Worm (Caenorhabditis elegans) whole organism, L4/young adult: Measurements from ENCODE around the gene tsp-17.

Experiments used
- W03F9.2 ChIP-seq: fragments of 150-350 bp; optimal IDR thresholded peaks from 2 replicates; lab custom pipeline; 2014; ENCODE audit warnings: missing biosample characterization, missing genetic modification characterization
- dao-5 ChIP-seq: sonication (generic microtip); optimal IDR thresholded peaks from 2 replicates; lab custom pipeline; 2016; ENCODE audit warnings: missing genotype, missing genetic modification characterization, moderate library complexity, missing compliant biosample characterization
- him-1 ChIP-seq: sonication (generic microtip); optimal IDR thresholded peaks from 2 replicates; lab custom pipeline; 2016; ENCODE audit warnings: missing genotype, missing genetic modification reagents, missing genetic modification characterization, missing compliant biosample characterization

tsp-17 gene

DNA sequence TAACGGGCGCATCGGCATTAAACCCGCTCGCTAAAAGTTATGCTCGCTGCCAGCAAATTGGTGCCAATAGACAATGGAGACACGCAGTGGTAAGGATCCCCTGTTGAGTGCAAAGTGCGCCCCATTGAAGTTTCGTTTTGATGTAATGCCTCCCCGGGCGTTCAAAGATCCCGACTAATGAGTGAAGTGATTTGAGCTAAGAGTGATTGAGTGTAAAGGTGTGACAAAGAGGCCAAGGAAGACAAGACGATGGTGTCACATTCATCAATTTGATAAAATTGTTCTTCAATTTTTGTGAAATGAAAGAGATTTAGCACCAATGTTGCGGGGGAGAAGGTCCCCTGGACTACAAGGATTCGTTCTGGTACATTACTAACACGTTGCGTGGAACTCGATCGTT, 2.1 kb downstream of the tsp-17 start:
- TF ChIP-seq him-1 (tag; lab: Kevin White, UChicago) (no peak), W03F9.2 (tag; lab: Kevin White, UChicago) (no peak), dao-5 (tag; lab: Kevin White, UChicago) (no peak)

ce11 chrX:3686420-3686819, 5.5 kb downstream of the tsp-17 start:
- no peak for TF ChIP-seq dao-5 (tag; lab: Kevin White, UChicago)
- no peak for TF ChIP-seq him-1 (tag; lab: Kevin White, UChicago)
- no peak for TF ChIP-seq W03F9.2 (tag; lab: Kevin White, UChicago)

DNA sequence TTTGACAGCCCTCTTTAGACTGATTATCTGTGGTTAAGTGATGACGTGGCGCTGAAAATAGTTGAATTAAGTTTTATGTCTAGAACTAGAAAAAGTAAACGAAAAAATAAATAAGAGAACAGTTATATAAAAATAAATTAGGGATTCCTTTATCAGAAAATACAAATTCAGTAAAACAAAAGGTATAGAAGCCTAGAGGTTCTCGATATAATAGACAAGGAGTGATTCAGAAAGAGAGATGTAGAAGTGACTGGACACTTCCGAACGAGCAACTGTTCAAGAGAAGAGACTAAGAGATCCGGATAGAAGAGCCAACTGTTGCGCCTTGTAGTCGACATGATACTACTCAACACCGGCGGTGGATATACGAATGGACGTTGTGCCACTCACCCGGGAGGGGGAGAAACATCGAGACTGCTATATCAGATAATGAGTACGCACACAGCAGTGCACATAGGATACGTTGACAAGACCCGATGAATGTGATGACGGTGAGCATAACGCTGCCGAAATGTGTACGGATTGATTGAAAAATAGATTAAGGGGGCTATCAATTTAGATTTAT, 8.3 kb downstream of the tsp-17 start, which contains the start of gene tag-278:
Gene tag-278 (minus strand): TSS at position 51 of the 565 bp plus-strand sequence.
- TF ChIP-seq him-1 (tag; lab: Kevin White, UChicago) (no peak), dao-5 (tag; lab: Kevin White, UChicago) (no peak), W03F9.2 (tag; lab: Kevin White, UChicago) (no peak)

ce11 chrX:3689802-3690201, 8.8 kb downstream of the tsp-17 start:
- TF ChIP-seq dao-5 (tag; lab: Kevin White, UChicago), result no peak
- no peak for TF ChIP-seq W03F9.2 (tag; lab: Kevin White, UChicago)
- no peak for TF ChIP-seq him-1 (tag; lab: Kevin White, UChicago)

ce11 chrX:3693138-3693537, 12.2 kb downstream of the tsp-17 start, which contains the start of gene C02F12.8:
Gene C02F12.8, minus strand, starts transcription at chrX:3693238.
- no peak for TF ChIP-seq dao-5 (tag; lab: Kevin White, UChicago)
- no peak for TF ChIP-seq him-1 (tag; lab: Kevin White, UChicago)
- no peak for TF ChIP-seq W03F9.2 (tag; lab: Kevin White, UChicago)

- TF ChIP-seq W03F9.2 (tag; lab: Kevin White, UChicago) (no peak), him-1 (tag; lab: Kevin White, UChicago) (peak; percentile 60), dao-5 (tag; lab: Kevin White, UChicago) (no peak)
Measured at ce11 chrX:3694172-3694571, 13.2 kb downstream of the tsp-17 start.

DNA sequence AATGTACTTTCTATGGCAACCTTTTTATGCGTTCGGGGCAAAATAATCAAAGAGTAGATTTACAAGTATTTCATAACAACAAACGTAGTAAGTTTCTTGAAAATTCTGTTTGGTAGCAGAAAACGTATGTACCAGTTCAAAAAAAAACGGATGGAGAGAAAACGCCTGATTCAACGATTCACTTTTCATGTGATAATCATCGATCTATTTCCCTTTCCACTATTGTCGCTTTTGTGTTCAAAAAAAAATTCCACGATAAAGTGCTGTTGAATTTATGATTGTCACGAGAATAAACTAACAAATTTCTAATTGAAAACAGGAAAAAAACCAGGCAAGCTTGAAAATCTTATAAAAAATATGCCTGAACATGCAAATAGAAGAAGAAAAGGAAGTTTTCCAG, 14.9 kb downstream of the tsp-17 start:
- TF ChIP-seq him-1 (tag; lab: Kevin White, UChicago) (no peak), W03F9.2 (tag; lab: Kevin White, UChicago) (no peak), dao-5 (tag; lab: Kevin White, UChicago) (no peak)

DNA sequence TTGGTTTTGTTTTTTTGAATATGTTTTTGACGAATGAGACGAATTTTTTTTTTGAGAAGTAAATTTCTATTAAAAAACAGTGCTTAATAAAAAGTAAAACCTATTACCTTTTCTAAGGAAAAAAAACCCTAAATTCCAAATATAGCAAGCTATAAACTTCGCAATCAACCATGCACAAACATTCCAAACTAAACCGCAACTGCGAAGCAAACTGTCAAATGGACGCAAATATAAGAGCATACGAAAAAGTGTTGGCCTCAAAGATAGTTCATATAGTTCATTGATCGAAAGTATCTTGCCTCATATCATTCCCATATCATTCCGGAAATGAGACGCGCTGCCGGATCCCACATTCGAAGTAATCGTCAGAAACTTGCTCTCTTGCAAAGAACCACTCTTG, 15.6 kb downstream of the tsp-17 start, which contains the start of gene C01C4.3:
Gene C01C4.3 (plus strand): TSS at position 301 of the 400 bp plus-strand sequence.
- TF ChIP-seq him-1 (tag; lab: Kevin White, UChicago) (no peak), W03F9.2 (tag; lab: Kevin White, UChicago) (no peak), dao-5 (tag; lab: Kevin White, UChicago) (no peak)

- peak; percentile 92 for TF ChIP-seq him-1 (tag; lab: Kevin White, UChicago)
- TF ChIP-seq dao-5 (tag; lab: Kevin White, UChicago), result peak; percentile 63
- no peak for TF ChIP-seq W03F9.2 (tag; lab: Kevin White, UChicago)
Measured at ce11 chrX:3697623-3698022, 16.7 kb downstream of the tsp-17 start.

DNA sequence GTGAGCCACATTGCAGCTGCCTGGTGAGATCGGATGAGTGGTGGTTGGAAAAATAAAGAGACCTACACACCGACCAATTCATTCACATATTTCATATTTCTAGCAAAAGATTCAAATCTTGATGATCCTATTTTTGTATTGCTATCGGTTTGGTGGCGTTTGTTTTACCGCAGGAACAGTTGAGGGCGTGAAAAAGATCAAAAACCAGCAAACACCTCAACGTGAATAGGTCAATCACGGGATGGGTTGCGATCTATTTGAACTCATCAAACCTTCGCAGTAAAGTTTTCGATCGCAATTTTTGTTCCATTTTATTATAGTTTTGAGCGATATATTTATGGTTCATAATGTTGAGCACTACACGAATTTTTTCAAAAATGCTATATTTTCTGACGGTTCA, 20.9 kb downstream of the tsp-17 start:
- TF ChIP-seq W03F9.2 (tag; lab: Kevin White, UChicago) (no peak), him-1 (tag; lab: Kevin White, UChicago) (no peak), dao-5 (tag; lab: Kevin White, UChicago) (no peak)

DNA sequence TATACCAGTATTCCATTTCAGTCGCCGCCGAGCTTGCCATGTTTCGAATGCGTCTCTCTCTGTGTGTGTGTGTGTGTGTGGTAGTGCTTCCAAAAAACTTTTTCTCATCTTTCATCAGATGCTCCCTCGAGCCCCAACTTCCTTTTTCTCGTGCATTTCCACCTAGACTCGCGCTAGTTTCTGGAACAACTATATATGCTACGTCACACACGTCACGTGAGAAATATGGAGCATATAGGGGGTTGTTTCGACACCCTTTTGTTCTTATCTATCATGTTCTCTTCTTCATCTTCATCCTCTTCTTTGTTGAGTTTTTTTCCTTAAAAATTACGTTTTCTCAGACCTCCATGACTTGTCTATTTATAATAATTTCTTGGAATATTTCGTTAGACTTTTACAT, 24.4 kb downstream of the tsp-17 start:
- TF ChIP-seq W03F9.2 (tag; lab: Kevin White, UChicago) (no peak), him-1 (tag; lab: Kevin White, UChicago) (no peak), dao-5 (tag; lab: Kevin White, UChicago) (no peak)

ce11 chrX:3706319-3706718, 25.4 kb downstream of the tsp-17 start:
- TF ChIP-seq dao-5 (tag; lab: Kevin White, UChicago), result no peak
- TF ChIP-seq him-1 (tag; lab: Kevin White, UChicago), result no peak
- no peak for TF ChIP-seq W03F9.2 (tag; lab: Kevin White, UChicago)

DNA sequence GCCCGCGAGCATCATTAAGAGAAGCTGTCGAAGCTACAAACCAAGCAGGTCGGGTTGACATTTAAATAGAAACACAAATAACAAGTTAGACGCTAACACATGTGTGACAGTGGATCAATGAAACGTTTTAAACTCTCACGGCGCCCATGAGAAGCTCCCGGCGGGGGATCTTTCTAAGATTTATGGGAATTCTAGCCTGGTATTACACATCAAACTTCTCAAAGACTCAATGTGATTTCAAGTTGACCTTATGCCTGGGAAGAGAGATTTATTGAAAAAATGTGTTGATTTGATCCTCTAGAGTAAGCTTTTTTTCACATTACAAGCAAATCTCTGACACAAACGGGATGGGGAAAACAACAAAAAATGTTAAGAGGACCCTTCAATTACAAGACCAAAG, 28.8 kb downstream of the tsp-17 start:
- no peak for TF ChIP-seq W03F9.2 (tag; lab: Kevin White, UChicago)
- no peak for TF ChIP-seq him-1 (tag; lab: Kevin White, UChicago)
- TF ChIP-seq dao-5 (tag; lab: Kevin White, UChicago), result no peak

- no peak for TF ChIP-seq dao-5 (tag; lab: Kevin White, UChicago)
- TF ChIP-seq W03F9.2 (tag; lab: Kevin White, UChicago), result no peak
- TF ChIP-seq him-1 (tag; lab: Kevin White, UChicago), result no peak
Measured at ce11 chrX:3711581-3712101, 30.7 kb downstream of the tsp-17 start.
